Fruit fly (Drosophila melanogaster) whole organism, embryonic: ENCODE measurements around the gene Vps39.

Experiments
- B-H2 ChIP-seq: fragments of 200-800 bp; sonication (Bioruptor generic); optimal IDR thresholded peaks from 2 replicates; lab custom pipeline; 2018; ENCODE audit warnings: missing biosample characterization, mild to moderate bottlenecking, missing genetic modification characterization
- BtbVII ChIP-seq: fragments of 200-800 bp; sonication (Bioruptor generic); optimal IDR thresholded peaks from 3 replicates; lab custom pipeline; 2017; ENCODE audit warnings: missing biosample characterization, mild to moderate bottlenecking, missing genetic modification characterization
- CG10274 ChIP-seq: fragments of 200-800 bp; sonication (Bioruptor generic); optimal IDR thresholded peaks from 3 replicates; lab custom pipeline; 2017; ENCODE audit warnings: missing biosample characterization, mild to moderate bottlenecking, missing genetic modification characterization
- CG11085 ChIP-seq: fragments of 200-800 bp; sonication (Bioruptor generic); IDR thresholded peaks from 2 replicates; pipeline ENCODE4 v1.3.6; 2022; ENCODE audit warnings: missing biosample characterization, missing genetic modification characterization
- CG14710 ChIP-seq: fragments of 200-800 bp; sonication (Bioruptor generic); optimal IDR thresholded peaks from 3 replicates; lab custom pipeline; 2019; ENCODE audit warnings: missing biosample characterization, mild to moderate bottlenecking, missing genetic modification characterization, moderate library complexity
- CG14860 ChIP-seq: fragments of 200-800 bp; sonication (Bioruptor generic); IDR thresholded peaks from 3 replicates; pipeline ENCODE4 v1.3.6; 2022; ENCODE audit warnings: missing biosample characterization, missing genetic modification characterization; ENCODE audit not compliant: partially characterized antibody
- CG15479 ChIP-seq: fragments of 200-800 bp; sonication (Bioruptor generic); optimal IDR thresholded peaks from 3 replicates; lab custom pipeline; 2019; ENCODE audit warnings: missing biosample characterization, mild to moderate bottlenecking, missing genetic modification characterization, moderate library complexity
- CG16863 ChIP-seq: fragments of 200-800 bp; sonication (Bioruptor generic); optimal IDR thresholded peaks from 3 replicates; lab custom pipeline; 2016; ENCODE audit warnings: missing biosample characterization, missing genetic modification characterization
- CG17328 ChIP-seq: fragments of 200-800 bp; sonication (Bioruptor generic); IDR thresholded peaks from 2 replicates; pipeline ENCODE4 v1.3.6; 2022; ENCODE audit warnings: missing biosample characterization, missing genetic modification characterization
- CG2116 ChIP-seq: fragments of 200-800 bp; sonication (Bioruptor generic); optimal IDR thresholded peaks from 3 replicates; lab custom pipeline; 2018; ENCODE audit warnings: missing biosample characterization, mild to moderate bottlenecking, missing genetic modification characterization
- CG34422 ChIP-seq: fragments of 200-800 bp; sonication (Bioruptor generic); IDR thresholded peaks from 3 replicates; pipeline ENCODE4 v1.3.6; 2022; ENCODE audit warnings: missing biosample characterization, missing genetic modification characterization
- CG4617 ChIP-seq: fragments of 200-800 bp; sonication (Bioruptor generic); optimal IDR thresholded peaks from 3 replicates; lab custom pipeline; 2016; ENCODE audit warnings: missing biosample characterization, missing genetic modification characterization, borderline replicate concordance
- CG7963 ChIP-seq: fragments of 200-800 bp; sonication (Bioruptor generic); IDR thresholded peaks from 3 replicates; pipeline ENCODE4 v1.3.6; 2022; ENCODE audit warnings: missing biosample characterization, missing genetic modification characterization; ENCODE audit not compliant: partially characterized antibody
- CTCF ChIP-seq: fragments of 200-800 bp; sonication (Bioruptor generic); optimal IDR thresholded peaks from 2 replicates; lab custom pipeline; 2017; ENCODE audit warnings: missing biosample characterization, mild to moderate bottlenecking, missing genetic modification characterization, moderate library complexity
- Ets65A ChIP-seq: fragments of 200-800 bp; sonication (Bioruptor generic); peaks from one replicate; lab custom pipeline; 2016; ENCODE audit warnings: missing biosample characterization, missing genetic modification characterization
- HmgZ ChIP-seq: fragments of 200-800 bp; sonication (Bioruptor generic); optimal IDR thresholded peaks from 2 replicates; lab custom pipeline; 2018; ENCODE audit warnings: missing biosample characterization, mild to moderate bottlenecking, missing genetic modification characterization
- Neu2 ChIP-seq: fragments of 200-800 bp; sonication (Bioruptor generic); optimal IDR thresholded peaks from 3 replicates; lab custom pipeline; 2016; ENCODE audit warnings: missing biosample characterization, missing genetic modification characterization, borderline replicate concordance
- Nf-YB ChIP-seq: fragments of 200-800 bp; sonication (Bioruptor generic); optimal IDR thresholded peaks from 3 replicates; lab custom pipeline; 2019; ENCODE audit warnings: missing biosample characterization, mild to moderate bottlenecking, missing genetic modification characterization, moderate library complexity
- Oaz ChIP-seq: fragments of 200-800 bp; sonication (Bioruptor generic); IDR thresholded peaks from 2 replicates; pipeline ENCODE4 v1.3.6; 2022; ENCODE audit warnings: missing biosample characterization, missing genetic modification characterization
- Pdp1 ChIP-seq, 2 experiments: fragments of 200-800 bp; sonication (Bioruptor generic); optimal IDR thresholded peaks; 3 replicates each; lab custom pipeline; 2016; ENCODE audit warnings: missing biosample characterization in 2 of 2, missing genetic modification characterization in 2 of 2, mild to moderate bottlenecking in 1 of 2, moderate library complexity in 1 of 2
- Sox102F ChIP-seq: fragments of 200-800 bp; sonication (Bioruptor generic); optimal IDR thresholded peaks from 2 replicates; lab custom pipeline; 2018; ENCODE audit warnings: missing biosample characterization, mild to moderate bottlenecking, missing genetic modification characterization, moderate library complexity
- cad ChIP-seq: fragments of >200 bp; optimal IDR thresholded peaks from 2 replicates; lab custom pipeline; 2017; ENCODE audit warnings: missing biosample characterization, missing genetic modification characterization
- chinmo ChIP-seq: fragments of 200-800 bp; sonication (Bioruptor generic); IDR thresholded peaks from 4 replicates; pipeline ENCODE4 v1.3.6; 2022; ENCODE audit warnings: missing biosample characterization, missing genetic modification characterization; ENCODE audit not compliant: partially characterized antibody
- crc ChIP-seq: fragments of 200-800 bp; sonication (Bioruptor generic); optimal IDR thresholded peaks from 2 replicates; lab custom pipeline; 2016; ENCODE audit warnings: missing biosample characterization, missing genetic modification characterization
- crp ChIP-seq, 2 experiments: fragments of 200-800 bp; sonication (Bioruptor generic); optimal IDR thresholded peaks; 2 replicates in 1 of 2; 3 replicates in 1 of 2; lab custom pipeline; 2017; ENCODE audit warnings: missing biosample characterization in 2 of 2, missing genetic modification characterization in 2 of 2, mild to moderate bottlenecking in 1 of 2, moderate library complexity in 1 of 2
- cwo ChIP-seq: fragments of 200-800 bp; sonication (Bioruptor generic); optimal IDR thresholded peaks from 3 replicates; lab custom pipeline; 2017; ENCODE audit warnings: missing biosample characterization, missing genetic modification characterization, mild to moderate bottlenecking, moderate library complexity, missing genetic modification reagents
- dm ChIP-seq: fragments of 200-800 bp; sonication (Bioruptor generic); optimal IDR thresholded peaks from 3 replicates; lab custom pipeline; 2016; ENCODE audit warnings: missing biosample characterization, missing genetic modification characterization
- ewg ChIP-seq: fragments of 200-800 bp; sonication (Bioruptor generic); optimal IDR thresholded peaks from 3 replicates; lab custom pipeline; 2017; ENCODE audit warnings: mild to moderate bottlenecking, missing biosample characterization, missing genetic modification reagents, missing genetic modification characterization
- exex ChIP-seq: fragments of 200-800 bp; sonication (Bioruptor generic); optimal IDR thresholded peaks from 4 replicates; lab custom pipeline; 2018; ENCODE audit warnings: missing biosample characterization, mild to moderate bottlenecking, missing genetic modification characterization, moderate library complexity
- grn ChIP-seq: fragments of 200-800 bp; sonication (Bioruptor generic); optimal IDR thresholded peaks from 3 replicates; lab custom pipeline; 2017; ENCODE audit warnings: missing biosample characterization, missing genetic modification characterization
- hkb ChIP-seq, 2 experiments: fragments of 200-800 bp in 1 of 2; fragments of >200 bp in 1 of 2; sonication (Bioruptor generic) in 1 of 2; IDR thresholded peaks in 1 of 2; optimal IDR thresholded peaks in 1 of 2; 2 replicates each; pipeline versions ENCODE4 v1.3.6 to Lab custom; 2017 to 2022; ENCODE audit warnings: missing biosample characterization in 1 of 2, missing genetic modification characterization in 1 of 2
- lab ChIP-seq: fragments of 200-800 bp; sonication (Bioruptor generic); optimal IDR thresholded peaks from 3 replicates; lab custom pipeline; 2017; ENCODE audit warnings: missing biosample characterization, missing genetic modification characterization, mild to moderate bottlenecking, moderate library complexity, missing genetic modification reagents
- lmd ChIP-seq: fragments of 200-800 bp; sonication (Bioruptor generic); IDR thresholded peaks from 2 replicates; pipeline ENCODE4 v1.3.6; 2022; ENCODE audit warnings: missing biosample characterization, missing genetic modification characterization
- mirr ChIP-seq: fragments of 200-800 bp; sonication (Bioruptor generic); optimal IDR thresholded peaks from 3 replicates; lab custom pipeline; 2018; ENCODE audit warnings: missing biosample characterization, mild to moderate bottlenecking, missing genetic modification characterization
- nerfin-2 ChIP-seq: fragments of 200-800 bp; sonication (Bioruptor generic); IDR thresholded peaks from 2 replicates; pipeline ENCODE4 v1.3.6; 2022; ENCODE audit warnings: missing biosample characterization, missing genetic modification characterization; ENCODE audit not compliant: partially characterized antibody
- p53 ChIP-seq: fragments of 200-800 bp; sonication (Bioruptor generic); optimal IDR thresholded peaks from 2 replicates; lab custom pipeline; 2016; ENCODE audit warnings: missing biosample characterization, missing genetic modification characterization
- phol ChIP-seq: fragments of 200-800 bp; sonication (Bioruptor generic); optimal IDR thresholded peaks from 3 replicates; lab custom pipeline; 2018; ENCODE audit warnings: missing biosample characterization, mild to moderate bottlenecking, missing genetic modification characterization, moderate library complexity
- pzg ChIP-seq: fragments of 200-800 bp; sonication (Bioruptor generic); optimal IDR thresholded peaks from 3 replicates; lab custom pipeline; 2018; ENCODE audit warnings: missing biosample characterization, mild to moderate bottlenecking, missing genetic modification characterization, moderate library complexity
- sug ChIP-seq: fragments of 200-800 bp; optimal IDR thresholded peaks from 2 replicates; lab custom pipeline; 2019; ENCODE audit warnings: missing biosample characterization, mild to moderate bottlenecking, missing genetic modification characterization, moderate library complexity
- trem ChIP-seq: fragments of 200-800 bp; optimal IDR thresholded peaks from 3 replicates; lab custom pipeline; 2019; ENCODE audit warnings: missing biosample characterization, mild to moderate bottlenecking, missing genetic modification characterization, moderate library complexity
- vvl ChIP-seq: fragments of 200-800 bp; sonication (Bioruptor generic); IDR thresholded peaks from 2 replicates; pipeline ENCODE4 v1.3.6; 2022; ENCODE audit warnings: missing biosample characterization, missing genetic modification characterization

Vps39 gene

dm6 chr3R:18283441-18283840 lies 9.2 kb upstream of the Vps39 start, which contains the start of the genes CG14312 and CG8064 (continued):
- TF ChIP-seq Nf-YB (peak; percentile 2), CG4617 (peak; percentile 37), p53 (GFP tag; lab: Kevin White, UChicago) (no peak), crp (GFP tag; optimal IDR thresholded peaks at IDR 0.05; lab: Kevin White, UChicago) (peak in 1 of 2 experiments; percentile 32), HmgZ (tag; lab: Kevin White, UChicago) (peak; percentile 69), Sox102F (GFP tag; lab: Kevin White, UChicago) (no peak), trem (peak; percentile 99), CG14860 (GFP tag; lab: Robert Waterston, UW) (0 out of 3 replicates have a peak, but pooled peaks have one; percentile 10), CG2116 (peak; percentile 76), ewg (GFP tag; lab: Kevin White, UChicago) (peak; percentile 100), vvl (0 out of 2 replicates have a peak, but pooled peaks have one; percentile 25), nerfin-2 (GFP tag; lab: Robert Waterston, UW) (peak; percentile 30; the same call in 1 of the 2 replicates), CG16863 (no peak), CG11085 (GFP tag; lab: Robert Waterston, UW) (no peak), hkb (optimal IDR thresholded peaks at IDR 0.05; lab: Kevin White, UChicago) (peak; percentile 39), hkb (GFP tag; IDR thresholded peaks at IDR 0.05; lab: Robert Waterston, UW) (no peak), phol (tag; lab: Kevin White, UChicago) (peak; percentile 15), pzg (GFP tag; lab: Kevin White, UChicago) (peak; percentile 93), lmd (no peak), cad (GFP tag; lab: Kevin White, UChicago) (no peak), B-H2 (GFP tag; lab: Kevin White, UChicago) (peak; percentile 4), CG14710 (tag; lab: Kevin White, UChicago) (peak; percentile 32), CG7963 (peak; percentile 59; the same call in 2 of the 3 replicates), lab (no peak), CG34422 (GFP tag; lab: Robert Waterston, UW) (peak; percentile 61; the same call in 1 of the 3 replicates), dm (GFP tag; lab: Kevin White, UChicago) (peak; percentile 95), Neu2 (GFP tag; lab: Kevin White, UChicago) (no peak), CG17328 (no peak), BtbVII (GFP tag; lab: Kevin White, UChicago) (no peak), CG10274 (no peak), Oaz (GFP tag; lab: Robert Waterston, UW) (no peak)
- TF ChIP-seq, all 482 proteins: peak for 78

dm6 chr3R:18280866-18281473 lies 6.7 kb upstream of the Vps39 start:
- TF ChIP-seq CG15479 (GFP tag; lab: Kevin White, UChicago), result peak; percentile 99
- TF ChIP-seq mirr (GFP tag; lab: Kevin White, UChicago), result peak; percentile 26
- TF ChIP-seq Pdp1 (GFP tag; optimal IDR thresholded peaks at IDR 0.05; lab: Kevin White, UChicago), result peak in 1 of 2 experiments; percentile 14
- no peak for TF ChIP-seq Ets65A (GFP tag; lab: Kevin White, UChicago)
- 0 out of 4 replicates have a peak, but pooled peaks have one; percentile 11 for TF ChIP-seq chinmo (GFP tag; lab: Robert Waterston, UW)
- peak; percentile 66 for TF ChIP-seq exex (tag; lab: Kevin White, UChicago)
- no peak for TF ChIP-seq CTCF
- no peak for TF ChIP-seq crc
- TF ChIP-seq sug (tag; lab: Kevin White, UChicago), result peak; percentile 72
- peak; percentile 64 for TF ChIP-seq grn (GFP tag; lab: Kevin White, UChicago)
- peak; percentile 71 for TF ChIP-seq cwo (GFP tag; lab: Kevin White, UChicago)
